Fruit fly (Drosophila melanogaster) whole organism, embryonic: ENCODE results near the gene ZnT35C.

Experiments
- Aef1 ChIP-seq: fragments of 200-800 bp; sonication (Bioruptor generic); IDR thresholded peaks from 3 replicates; pipeline ENCODE4 v1.3.6; 2022; ENCODE audit warnings: missing biosample characterization, missing genetic modification characterization
- BEAF-32 ChIP-seq: fragments of 200-800 bp; sonication (Bioruptor generic); optimal IDR thresholded peaks from 3 replicates; lab custom pipeline; 2017; ENCODE audit warnings: missing biosample characterization, missing genetic modification characterization, mild to moderate bottlenecking, moderate library complexity, missing genetic modification reagents
- HmgZ ChIP-seq: fragments of 200-800 bp; sonication (Bioruptor generic); optimal IDR thresholded peaks from 2 replicates; lab custom pipeline; 2018; ENCODE audit warnings: missing biosample characterization, mild to moderate bottlenecking, missing genetic modification characterization
- Sry-β ChIP-seq: fragments of 200-800 bp; sonication (Bioruptor generic); optimal IDR thresholded peaks from 2 replicates; lab custom pipeline; 2018; ENCODE audit warnings: missing biosample characterization, mild to moderate bottlenecking, missing genetic modification characterization, moderate library complexity
- lola ChIP-seq, 3 experiments: fragments of >200 bp in 2 of 3; fragments of 200-800 bp in 1 of 3; sonication (Bioruptor generic) in 1 of 3; optimal IDR thresholded peaks; 2 replicates each; lab custom pipeline; 2017 to 2019; ENCODE audit warnings: missing biosample characterization in 3 of 3, missing genetic modification characterization in 3 of 3, mild to moderate bottlenecking in 1 of 3, moderate library complexity in 1 of 3

DNA sequence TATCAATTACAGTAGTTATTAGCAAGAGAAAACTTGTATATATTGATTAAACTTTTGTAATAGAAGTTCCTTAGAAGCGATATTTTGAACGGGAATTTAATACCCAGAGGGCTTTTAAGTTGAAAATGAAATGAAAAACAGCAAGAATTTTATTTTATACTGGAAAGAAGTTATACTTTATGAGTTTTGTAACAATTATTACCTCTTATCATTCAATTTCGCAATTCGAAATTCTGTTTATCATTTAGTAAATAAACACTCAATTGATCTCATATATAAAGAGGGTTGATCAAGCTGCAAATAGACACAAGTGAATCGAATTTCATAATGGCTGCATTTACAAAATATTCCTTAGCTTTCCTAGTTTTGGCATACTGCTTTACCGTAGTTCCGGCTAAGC lies 37.2 kb upstream of the ZnT35C start, which contains the start of gene CG15263:
- TF ChIP-seq HmgZ, result no peak
- TF ChIP-seq lola (GFP tag; optimal IDR thresholded peaks at IDR 0.05; lab: Kevin White, UChicago), result no peak
- TF ChIP-seq BEAF-32 (GFP tag; lab: Kevin White, UChicago), result no peak
- no peak for TF ChIP-seq Sry-β (GFP tag; lab: Kevin White, UChicago)
- TF ChIP-seq Aef1 (GFP tag; lab: Robert Waterston, UW), result no peak
